Fruit fly (Drosophila melanogaster) whole organism, embryonic: ENCODE measurements around the gene elgi.

ENCODE experiments used
- Bdp1 ChIP-seq: fragments of 200-800 bp; sonication (Bioruptor generic); optimal IDR thresholded peaks from 3 replicates; lab custom pipeline; 2016; ENCODE audit warnings: missing biosample characterization, missing genetic modification characterization
- C15 ChIP-seq: fragments of 200-800 bp; sonication (Bioruptor generic); IDR thresholded peaks from 3 replicates; pipeline ENCODE4 v1.3.6; 2022; ENCODE audit warnings: missing biosample characterization, missing genetic modification characterization
- CG12769 ChIP-seq: fragments of 200-800 bp; sonication (Bioruptor generic); optimal IDR thresholded peaks from 2 replicates; lab custom pipeline; 2019; ENCODE audit warnings: missing biosample characterization, mild to moderate bottlenecking, missing genetic modification characterization, moderate library complexity
- CG13424 ChIP-seq: fragments of 200-800 bp; sonication (Bioruptor generic); optimal IDR thresholded peaks from 2 replicates; lab custom pipeline; 2019; ENCODE audit warnings: missing biosample characterization, mild to moderate bottlenecking, missing genetic modification characterization, moderate library complexity
- CG14050 ChIP-seq: fragments of 200-800 bp; sonication (Bioruptor generic); IDR thresholded peaks from 3 replicates; pipeline ENCODE4 v1.3.6; 2022; ENCODE audit warnings: missing biosample characterization, missing genetic modification characterization
- CG15514 ChIP-seq: fragments of 200-800 bp; sonication (Bioruptor generic); optimal IDR thresholded peaks from 3 replicates; lab custom pipeline; 2017; ENCODE audit warnings: missing biosample characterization, missing genetic modification characterization, mild to moderate bottlenecking, moderate library complexity, missing genetic modification reagents
- CG16779 ChIP-seq: fragments of 200-800 bp; sonication (Bioruptor generic); IDR thresholded peaks from 2 replicates; pipeline ENCODE4 v1.3.6; 2022; ENCODE audit warnings: missing biosample characterization, missing genetic modification characterization
- CG17328 ChIP-seq: fragments of 200-800 bp; sonication (Bioruptor generic); IDR thresholded peaks from 2 replicates; pipeline ENCODE4 v1.3.6; 2022; ENCODE audit warnings: missing biosample characterization, missing genetic modification characterization
- CG17568 ChIP-seq: fragments of 200-800 bp; sonication (Bioruptor generic); optimal IDR thresholded peaks from 2 replicates; lab custom pipeline; 2018; ENCODE audit warnings: missing biosample characterization, mild to moderate bottlenecking, missing genetic modification characterization, moderate library complexity
- CG30020 ChIP-seq: fragments of 200-800 bp; optimal IDR thresholded peaks from 2 replicates; lab custom pipeline; 2019; ENCODE audit warnings: missing biosample characterization, mild to moderate bottlenecking, missing genetic modification characterization, moderate library complexity
- CG3281 ChIP-seq: fragments of 200-800 bp; sonication (Bioruptor generic); optimal IDR thresholded peaks from 3 replicates; lab custom pipeline; 2017; ENCODE audit warnings: missing biosample characterization, mild to moderate bottlenecking, missing genetic modification characterization
- CG34224 ChIP-seq: fragments of 200-800 bp; sonication (Bioruptor generic); IDR thresholded peaks from 3 replicates; pipeline ENCODE4 v1.3.6; 2022; ENCODE audit warnings: missing biosample characterization, missing genetic modification characterization; ENCODE audit not compliant: partially characterized antibody
- CG4328 ChIP-seq: fragments of 200-800 bp; sonication (Bioruptor generic); optimal IDR thresholded peaks from 3 replicates; lab custom pipeline; 2017; ENCODE audit warnings: missing biosample characterization, missing genetic modification reagents, missing genetic modification characterization
- CG7357 ChIP-seq: fragments of 200-800 bp; sonication (Bioruptor generic); IDR thresholded peaks from 3 replicates; pipeline ENCODE4 v1.3.6; 2022; ENCODE audit warnings: missing biosample characterization, missing genetic modification characterization
- CG8281 ChIP-seq: fragments of 200-800 bp; sonication (Bioruptor generic); optimal IDR thresholded peaks from 2 replicates; lab custom pipeline; 2018; ENCODE audit warnings: missing biosample characterization, mild to moderate bottlenecking, missing genetic modification characterization, moderate library complexity
- CG8290 ChIP-seq, 3 experiments: fragments of 200-800 bp; sonication (Bioruptor generic); optimal IDR thresholded peaks; 2 replicates each; lab custom pipeline; 2016 to 2019; ENCODE audit warnings: missing biosample characterization in 3 of 3, missing genetic modification characterization in 3 of 3, mild to moderate bottlenecking in 2 of 3, moderate library complexity in 1 of 3
- CG8359 ChIP-seq: fragments of 200-800 bp; sonication (Bioruptor generic); optimal IDR thresholded peaks from 2 replicates; lab custom pipeline; 2017; ENCODE audit warnings: missing biosample characterization, mild to moderate bottlenecking, missing genetic modification characterization, borderline replicate concordance
- CG8765 ChIP-seq: fragments of 200-800 bp; sonication (Bioruptor generic); IDR thresholded peaks from 2 replicates; pipeline ENCODE4 v1.3.6; 2022; ENCODE audit warnings: missing biosample characterization, missing genetic modification characterization
- Camta ChIP-seq: fragments of 200-800 bp; sonication (Bioruptor generic); optimal IDR thresholded peaks from 2 replicates; lab custom pipeline; 2016; ENCODE audit warnings: missing biosample characterization, missing genetic modification characterization
- Fer1 ChIP-seq: fragments of 200-800 bp; sonication (Bioruptor generic); optimal IDR thresholded peaks from 2 replicates; lab custom pipeline; 2017; ENCODE audit warnings: missing biosample characterization, mild to moderate bottlenecking, missing genetic modification characterization
- Gsc ChIP-seq: fragments of 200-800 bp; sonication (Bioruptor generic); IDR thresholded peaks from 2 replicates; pipeline ENCODE4 v1.3.6; 2022; ENCODE audit warnings: missing biosample characterization, missing genetic modification characterization
- Hsf ChIP-seq: fragments of 200-800 bp; sonication (Bioruptor generic); optimal IDR thresholded peaks from 3 replicates; lab custom pipeline; 2016; ENCODE audit warnings: missing biosample characterization, missing genetic modification characterization
- Kr ChIP-seq: fragments of 200-800 bp; sonication (Bioruptor generic); optimal IDR thresholded peaks from 2 replicates; lab custom pipeline; 2017; ENCODE audit warnings: missing biosample characterization, mild to moderate bottlenecking, missing genetic modification characterization
- MTF-1 ChIP-seq: fragments of 200-800 bp; sonication (Bioruptor generic); optimal IDR thresholded peaks from 2 replicates; lab custom pipeline; 2018; ENCODE audit warnings: missing biosample characterization, mild to moderate bottlenecking, missing genetic modification characterization, borderline replicate concordance
- Ravus ChIP-seq: fragments of 200-800 bp; sonication (Bioruptor generic); IDR thresholded peaks from 2 replicates; pipeline ENCODE4 v1.3.6; 2022; ENCODE audit warnings: missing biosample characterization, missing genetic modification characterization
- Six4 ChIP-seq: fragments of 200-800 bp; sonication (Bioruptor generic); optimal IDR thresholded peaks from 2 replicates; lab custom pipeline; 2016; ENCODE audit warnings: missing biosample characterization, missing genetic modification characterization
- Ssrp ChIP-seq: fragments of 200-800 bp; sonication (Bioruptor generic); optimal IDR thresholded peaks from 2 replicates; lab custom pipeline; 2018; ENCODE audit warnings: missing biosample characterization, mild to moderate bottlenecking, missing genetic modification characterization, moderate library complexity
- Usf ChIP-seq: fragments of 200-800 bp; sonication (Bioruptor generic); optimal IDR thresholded peaks from 2 replicates; lab custom pipeline; 2017; ENCODE audit warnings: missing genotype, missing biosample characterization, missing genetic modification characterization
- ase ChIP-seq: fragments of 200-800 bp; sonication (Bioruptor generic); IDR thresholded peaks from 3 replicates; pipeline ENCODE4 v1.3.6; 2022; ENCODE audit warnings: missing biosample characterization, missing genetic modification characterization
- bab2 ChIP-seq: fragments of 200-800 bp; sonication (Bioruptor generic); optimal IDR thresholded peaks from 2 replicates; lab custom pipeline; 2016; ENCODE audit warnings: missing biosample characterization, missing genetic modification characterization
- bsh ChIP-seq, 2 experiments: fragments of 200-800 bp; sonication (Bioruptor generic); optimal IDR thresholded peaks; 2 replicates each; lab custom pipeline; 2017 to 2018; ENCODE audit warnings: mild to moderate bottlenecking in 2 of 2, missing biosample characterization in 2 of 2, missing genetic modification characterization in 2 of 2, moderate library complexity in 1 of 2
- da ChIP-seq: fragments of 200-800 bp; sonication (Bioruptor generic); optimal IDR thresholded peaks from 2 replicates; lab custom pipeline; 2016; ENCODE audit warnings: missing biosample characterization, missing genetic modification characterization
- dimm ChIP-seq: fragments of 200-800 bp; sonication (Bioruptor generic); IDR thresholded peaks from 2 replicates; pipeline ENCODE4 v1.3.6; 2022; ENCODE audit warnings: missing biosample characterization, missing genetic modification characterization
- ewg ChIP-seq: fragments of 200-800 bp; sonication (Bioruptor generic); optimal IDR thresholded peaks from 3 replicates; lab custom pipeline; 2017; ENCODE audit warnings: mild to moderate bottlenecking, missing biosample characterization, missing genetic modification reagents, missing genetic modification characterization
- fd102C ChIP-seq: fragments of 200-800 bp; sonication (Bioruptor generic); optimal IDR thresholded peaks from 2 replicates; lab custom pipeline; 2018; ENCODE audit warnings: missing biosample characterization, mild to moderate bottlenecking, missing genetic modification characterization, moderate library complexity
- kah ChIP-seq: fragments of 200-800 bp; sonication (Bioruptor generic); optimal IDR thresholded peaks from 2 replicates; lab custom pipeline; 2018; ENCODE audit warnings: missing biosample characterization, mild to moderate bottlenecking, missing genetic modification characterization
- kni ChIP-seq: fragments of 200-800 bp; sonication (Bioruptor generic); optimal IDR thresholded peaks from 3 replicates; lab custom pipeline; 2017; ENCODE audit warnings: mild to moderate bottlenecking, missing biosample characterization, missing genetic modification reagents, missing genetic modification characterization
- lab ChIP-seq: fragments of 200-800 bp; sonication (Bioruptor generic); optimal IDR thresholded peaks from 3 replicates; lab custom pipeline; 2017; ENCODE audit warnings: missing biosample characterization, missing genetic modification characterization, mild to moderate bottlenecking, moderate library complexity, missing genetic modification reagents
- org-1 ChIP-seq: fragments of 200-800 bp; sonication (Bioruptor generic); optimal IDR thresholded peaks from 2 replicates; lab custom pipeline; 2017; ENCODE audit warnings: missing biosample characterization, missing genetic modification characterization
- peb ChIP-seq: fragments of 200-800 bp; sonication (Bioruptor generic); IDR thresholded peaks from 2 replicates; pipeline ENCODE4 v1.3.6; 2022; ENCODE audit warnings: missing biosample characterization, missing genetic modification characterization
- psq ChIP-seq: fragments of 200-800 bp; sonication (Bioruptor generic); optimal IDR thresholded peaks from 2 replicates; lab custom pipeline; 2017; ENCODE audit warnings: missing biosample characterization, missing genetic modification characterization
- salm ChIP-seq: fragments of 200-800 bp; sonication (Bioruptor generic); optimal IDR thresholded peaks from 2 replicates; lab custom pipeline; 2018; ENCODE audit warnings: missing biosample characterization, mild to moderate bottlenecking, missing genetic modification characterization
- schlank ChIP-seq: fragments of 200-800 bp; sonication (Bioruptor generic); optimal IDR thresholded peaks from 2 replicates; lab custom pipeline; 2018; ENCODE audit warnings: missing biosample characterization, mild to moderate bottlenecking, missing genetic modification characterization
- sd ChIP-seq: fragments of 200-800 bp; sonication (Bioruptor generic); optimal IDR thresholded peaks from 3 replicates; lab custom pipeline; 2018; ENCODE audit warnings: missing biosample characterization, mild to moderate bottlenecking, missing genetic modification characterization, moderate library complexity
- sr ChIP-seq: fragments of 200-800 bp; sonication (Bioruptor generic); IDR thresholded peaks from 3 replicates; pipeline ENCODE4 v1.3.6; 2022; ENCODE audit warnings: missing biosample characterization, missing genetic modification characterization
- stc ChIP-seq: fragments of 200-800 bp; sonication (Bioruptor generic); IDR thresholded peaks from 2 replicates; pipeline ENCODE4 v1.3.6; 2022; ENCODE audit warnings: missing biosample characterization, missing genetic modification characterization
- twi ChIP-seq: fragments of 200-800 bp; optimal IDR thresholded peaks from 2 replicates; lab custom pipeline; 2019; ENCODE audit warnings: missing biosample characterization, mild to moderate bottlenecking, missing genetic modification characterization, moderate library complexity

Gene elgi

dm6 chr3L:15998217-15998616 is 41.9 kb downstream of the elgi start:
- no peak for TF ChIP-seq kni (GFP tag; lab: Kevin White, UChicago)
- peak; percentile 7 for TF ChIP-seq CG8281
- TF ChIP-seq sr (GFP tag; lab: Robert Waterston, UW) = peak; percentile 93
- peak; percentile 84 for TF ChIP-seq sd (tag; lab: Kevin White, UChicago)
- peak; percentile 55 for TF ChIP-seq CG12769 (tag; lab: Kevin White, UChicago)

dm6 chr3L:15999358-16000005 is 43.1 kb downstream of the elgi start:
- TF ChIP-seq Six4 (no peak), peb (GFP tag; lab: Robert Waterston, UW) (no peak), Fer1 (GFP tag; lab: Kevin White, UChicago) (peak; percentile 73), kah (GFP tag; lab: Kevin White, UChicago) (no peak), twi (tag; lab: Kevin White, UChicago) (peak; percentile 7), Hsf (GFP tag; lab: Kevin White, UChicago) (no peak), CG30020 (tag; lab: Kevin White, UChicago) (no peak), lab (GFP tag; lab: Kevin White, UChicago) (peak; percentile 80), dimm (no peak), CG8290 (GFP tag; optimal IDR thresholded peaks at IDR 0.05; lab: Kevin White, UChicago) (no peak), CG8290 (tag; optimal IDR thresholded peaks at IDR 0.05; lab: Kevin White, UChicago) (peak in 1 of 2 experiments; percentile 41), org-1 (no peak), CG4328 (GFP tag; lab: Kevin White, UChicago) (peak; percentile 20), salm (tag; lab: Kevin White, UChicago) (peak; percentile 25), bsh (GFP tag; optimal IDR thresholded peaks at IDR 0.05; lab: Kevin White, UChicago) (peak in 1 of 2 experiments; percentile 53), Kr (no peak), CG17328 (GFP tag; lab: Robert Waterston, UW) (no peak), CG14050 (GFP tag; lab: Robert Waterston, UW) (no peak), stc (GFP tag; lab: Robert Waterston, UW) (no peak), CG15514 (GFP tag; lab: Kevin White, UChicago) (peak; percentile 51), Ssrp (tag; lab: Kevin White, UChicago) (no peak), psq (GFP tag; lab: Kevin White, UChicago) (peak; percentile 1), C15 (GFP tag; lab: Robert Waterston, UW) (0 out of 3 replicates have a peak, but pooled peaks have one; percentile 51), sd (tag; lab: Kevin White, UChicago) (peak; percentile 92), CG13424 (peak; percentile 24), schlank (no peak), MTF-1 (GFP tag; lab: Kevin White, UChicago) (no peak), CG17568 (GFP tag; lab: Kevin White, UChicago) (no peak), CG7357 (GFP tag; lab: Robert Waterston, UW) (no peak), Bdp1 (GFP tag; lab: Kevin White, UChicago) (no peak), bab2 (GFP tag; lab: Kevin White, UChicago) (peak; percentile 50), CG3281 (peak; percentile 65), Usf (GFP tag; lab: Kevin White, UChicago) (no peak), ewg (GFP tag; lab: Kevin White, UChicago) (no peak), CG34224 (GFP tag; lab: Robert Waterston, UW) (no peak), CG16779 (GFP tag; lab: Robert Waterston, UW) (no peak), CG8359 (GFP tag; lab: Kevin White, UChicago) (no peak), ase (GFP tag; lab: Robert Waterston, UW) (no peak), Camta (GFP tag; lab: Kevin White, UChicago) (no peak), Ravus (no peak; the same call in 1 of the 2 replicates), CG8765 (GFP tag; lab: Robert Waterston, UW) (no peak), Gsc (GFP tag; lab: Robert Waterston, UW) (no peak), da (GFP tag; lab: Kevin White, UChicago) (no peak), fd102C (no peak)
